Fruit fly (Drosophila melanogaster): ENCODE measurements around the gene Spn28B.

DNA sequence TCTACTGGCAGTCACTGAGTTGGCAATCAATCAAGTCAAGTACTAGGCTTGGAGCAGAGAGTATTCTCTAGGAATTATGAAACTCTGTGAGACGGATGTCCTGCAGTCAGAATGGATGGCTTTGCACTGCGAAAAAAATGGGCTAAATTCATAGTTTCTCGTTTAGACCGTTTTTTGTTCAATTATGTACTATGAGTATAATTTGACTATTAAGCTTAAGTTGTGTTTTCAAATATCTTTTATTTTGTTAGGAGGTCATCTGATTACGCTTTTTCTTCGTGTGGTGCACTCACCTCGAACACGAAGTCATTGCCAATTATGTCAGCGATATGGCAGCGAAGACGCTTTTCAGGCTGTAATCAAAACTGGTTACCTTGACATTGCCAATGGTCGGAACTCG lies 45.8 kb downstream of the Spn28B start:
- TF ChIP-seq h (optimal IDR thresholded peaks at IDR 0.05) (no peak), ttk (optimal IDR thresholded peaks at IDR 0.05) (no peak), insv (optimal IDR thresholded peaks at IDR 0.05) (no peak), psq (optimal IDR thresholded peaks at IDR 0.05) (no peak)

All from Kc167 (cell line).